Worm (Caenorhabditis elegans) whole organism, late embryonic: ENCODE results near the gene T20G5.8.

Experiments
- K02D7.2 ChIP-seq: sonication (generic microtip); optimal IDR thresholded peaks from 2 replicates; lab custom pipeline; 2017; ENCODE audit warnings: mild to moderate bottlenecking, missing genetic modification characterization, missing compliant biosample characterization
- dmd-4 ChIP-seq: sonication (generic microtip); optimal IDR thresholded peaks from 2 replicates; lab custom pipeline; 2016; ENCODE audit warnings: borderline replicate concordance, missing genetic modification characterization, missing compliant biosample characterization
- lin-11 ChIP-seq: fragments of 200-800 bp; sonication (Bioruptor generic); optimal IDR thresholded peaks from 2 replicates; lab custom pipeline; 2018; ENCODE audit warnings: mild to moderate bottlenecking, missing genetic modification characterization, missing compliant biosample characterization
- madf-2 ChIP-seq: sonication (generic microtip); optimal IDR thresholded peaks from 2 replicates; lab custom pipeline; 2017; ENCODE audit warnings: missing genetic modification characterization, missing compliant biosample characterization
- nfya-1 ChIP-seq: sonication (generic microtip); optimal IDR thresholded peaks from 2 replicates; lab custom pipeline; 2017; ENCODE audit warnings: missing genetic modification characterization, mild to moderate bottlenecking, missing compliant biosample characterization, antibody characterized with exemption, moderate library complexity
- nhr-11 ChIP-seq: fragments of 150-350 bp; optimal IDR thresholded peaks from 2 replicates; lab custom pipeline; 2014; ENCODE audit warnings: missing biosample characterization, missing genetic modification characterization
- odd-2 ChIP-seq: sonication (generic microtip); optimal IDR thresholded peaks from 2 replicates; lab custom pipeline; 2017; ENCODE audit warnings: antibody characterized with exemption, mild to moderate bottlenecking, missing genetic modification characterization, missing compliant biosample characterization
- pag-3 ChIP-seq: sonication (generic microtip); optimal IDR thresholded peaks from 2 replicates; lab custom pipeline; 2016; ENCODE audit warnings: missing compliant biosample characterization, missing genetic modification characterization, borderline replicate concordance
- pha-4 ChIP-seq: fragments of 150-350 bp; optimal IDR thresholded peaks from 2 replicates; lab custom pipeline; 2018; ENCODE audit warnings: missing biosample characterization, missing genetic modification reagents, missing genetic modification characterization
- tbx-2 ChIP-seq: sonication (generic microtip); optimal IDR thresholded peaks from 2 replicates; lab custom pipeline; 2016; ENCODE audit warnings: missing genetic modification characterization, missing compliant biosample characterization

DNA sequence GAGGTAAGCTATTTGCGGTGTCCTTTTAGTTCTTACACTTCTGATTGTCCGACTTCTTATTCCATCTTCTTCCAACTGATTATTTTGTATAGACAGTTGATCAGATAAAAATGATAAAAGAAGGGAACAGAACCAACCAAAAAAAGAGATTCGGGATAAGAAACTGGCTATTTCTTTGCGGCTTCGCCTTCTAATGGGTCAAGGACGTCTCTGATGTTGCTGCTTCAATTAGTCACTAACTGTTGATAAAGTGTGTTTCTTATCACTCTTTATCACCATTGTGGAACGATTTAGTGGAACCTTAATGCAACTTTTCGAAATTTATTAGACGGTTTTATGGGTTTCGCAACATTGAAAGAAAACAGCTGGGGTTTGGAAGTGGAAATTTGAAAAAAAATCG is 28.9 kb upstream of the T20G5.8 start:
- no peak for TF ChIP-seq madf-2 (tag; lab: Kevin White, UChicago)
- TF ChIP-seq tbx-2 (tag; lab: Kevin White, UChicago), result no peak
- TF ChIP-seq lin-11 (tag; lab: Kevin White, UChicago), result no peak
- no peak for TF ChIP-seq pha-4 (tag; lab: Kevin White, UChicago)
- TF ChIP-seq K02D7.2 (tag; lab: Kevin White, UChicago), result no peak
- TF ChIP-seq pag-3 (tag; lab: Kevin White, UChicago), result no peak
- no peak for TF ChIP-seq nfya-1 (tag; lab: Kevin White, UChicago)
- TF ChIP-seq nhr-11 (tag; lab: Kevin White, UChicago), result no peak
- no peak for TF ChIP-seq odd-2
- no peak for TF ChIP-seq dmd-4 (tag; lab: Kevin White, UChicago)
